Worm (Caenorhabditis elegans) whole organism, early embryonic: ENCODE measurements around the gene gln-5.

Experiments used
- B0310.2 ChIP-seq: sonication (generic microtip); optimal IDR thresholded peaks from 2 replicates; lab custom pipeline; 2016; ENCODE audit warnings: mild to moderate bottlenecking, missing genetic modification characterization, missing compliant biosample characterization
- F13C5.2 ChIP-seq: sonication (generic microtip); optimal IDR thresholded peaks from 2 replicates; lab custom pipeline; 2017; ENCODE audit warnings: mild to moderate bottlenecking, missing genetic modification characterization, inconsistent platforms, missing compliant biosample characterization
- aly-1 ChIP-seq: sonication (generic microtip); optimal IDR thresholded peaks from 2 replicates; lab custom pipeline; 2016; ENCODE audit warnings: missing genetic modification characterization, missing compliant biosample characterization
- ama-1 ChIP-seq: fragments of 150-350 bp; optimal IDR thresholded peaks from 2 replicates; lab custom pipeline; 2014
- ceh-13 ChIP-seq: fragments of 200-800 bp; sonication (Bioruptor generic); optimal IDR thresholded peaks from 2 replicates; lab custom pipeline; 2018; ENCODE audit warnings: mild to moderate bottlenecking, missing genetic modification characterization, missing compliant biosample characterization
- ceh-36 ChIP-seq: sonication (generic microtip); optimal IDR thresholded peaks from 2 replicates; lab custom pipeline; 2016; ENCODE audit warnings: missing genetic modification characterization, inconsistent platforms, missing compliant biosample characterization
- ets-7 ChIP-seq: sonication (generic microtip); optimal IDR thresholded peaks from 2 replicates; lab custom pipeline; 2016; ENCODE audit warnings: missing genotype, missing genetic modification characterization, missing compliant biosample characterization
- flt-1 ChIP-seq: fragments of 200-800 bp; sonication (Bioruptor generic); IDR thresholded peaks from 2 replicates; pipeline ENCODE4 v1.3.6; 2022; ENCODE audit warnings: missing genetic modification characterization, missing compliant biosample characterization
- hmbx-1 ChIP-seq: sonication (generic microtip); optimal IDR thresholded peaks from 2 replicates; lab custom pipeline; 2016; ENCODE audit warnings: mild to moderate bottlenecking, missing genetic modification characterization, missing compliant biosample characterization
- hmg-4 ChIP-seq: fragments of 200-800 bp; sonication (Bioruptor generic); optimal IDR thresholded peaks from 2 replicates; lab custom pipeline; 2018; ENCODE audit warnings: mild to moderate bottlenecking, missing genetic modification characterization, missing compliant biosample characterization
- hnd-1 ChIP-seq: sonication (generic microtip); optimal IDR thresholded peaks from 2 replicates; lab custom pipeline; 2016; ENCODE audit warnings: missing genetic modification characterization, missing compliant biosample characterization
- pes-1 ChIP-seq: fragments of 200-800 bp; sonication (Bioruptor generic); IDR thresholded peaks from 2 replicates; pipeline ENCODE4 v1.3.6; 2022; ENCODE audit warnings: missing genetic modification reagents, missing genetic modification characterization, missing compliant biosample characterization
- scrt-1 ChIP-seq: fragments of 200-800 bp; sonication (Bioruptor generic); IDR thresholded peaks from 2 replicates; pipeline ENCODE4 v1.3.6; 2022; ENCODE audit warnings: missing genetic modification characterization, missing compliant biosample characterization
- sea-1 ChIP-seq: fragments of 200-800 bp; sonication (Bioruptor generic); conservative IDR thresholded peaks from 2 replicates; pipeline ENCODE4 v1.3.6; 2022; ENCODE audit warnings: missing genetic modification characterization, missing compliant biosample characterization
- tbx-11 ChIP-seq: fragments of 200-800 bp; sonication (Bioruptor generic); IDR thresholded peaks from 2 replicates; pipeline ENCODE4 v1.3.6; 2022; ENCODE audit warnings: missing genetic modification characterization, missing compliant biosample characterization
- tbx-37 ChIP-seq: fragments of 200-800 bp; sonication (Bioruptor generic); conservative IDR thresholded peaks from 2 replicates; pipeline ENCODE4 v1.3.6; 2022; ENCODE audit warnings: missing genetic modification reagents, missing genetic modification characterization, missing compliant biosample characterization
- tra-4 ChIP-seq: sonication (generic microtip); optimal IDR thresholded peaks from 2 replicates; lab custom pipeline; 2017; ENCODE audit warnings: missing genetic modification characterization, missing compliant biosample characterization

The gln-5 gene

DNA sequence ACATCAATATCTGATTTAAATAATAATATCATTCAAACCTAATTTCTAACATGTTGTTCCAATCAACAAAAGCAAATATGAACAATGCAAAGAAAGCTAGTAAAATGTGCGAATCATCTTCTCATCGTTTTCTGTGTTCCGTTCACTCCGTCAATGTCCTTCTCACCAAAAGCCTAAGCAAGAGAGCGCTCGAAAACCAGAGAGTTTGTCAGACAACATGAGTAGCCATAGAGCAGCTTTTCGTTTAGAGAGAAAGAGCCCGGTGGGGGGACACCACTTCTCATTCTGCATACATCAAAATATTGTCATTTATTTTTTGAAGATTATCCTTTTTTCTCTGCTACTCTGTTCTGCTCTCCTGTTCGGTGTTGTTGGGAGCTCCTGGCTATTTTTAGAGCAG lies 20.2 kb upstream of the gln-5 start:
- no peak for TF ChIP-seq F13C5.2 (tag; lab: Kevin White, UChicago)
- no peak for TF ChIP-seq tra-4 (tag; lab: Kevin White, UChicago)
- TF ChIP-seq scrt-1 (GFP tag; lab: Robert Waterston, UW), result no peak
- no peak for TF ChIP-seq hnd-1
- TF ChIP-seq sea-1 (GFP tag; lab: Robert Waterston, UW), result no peak
- TF ChIP-seq hmbx-1, result no peak
- TF ChIP-seq ets-7 (tag; lab: Kevin White, UChicago), result no peak
- TF ChIP-seq hmg-4 (GFP tag; lab: Kevin White, UChicago), result no peak
- no peak for TF ChIP-seq pes-1 (GFP tag; lab: Robert Waterston, UW)
- no peak for TF ChIP-seq B0310.2 (tag; lab: Kevin White, UChicago)

DNA sequence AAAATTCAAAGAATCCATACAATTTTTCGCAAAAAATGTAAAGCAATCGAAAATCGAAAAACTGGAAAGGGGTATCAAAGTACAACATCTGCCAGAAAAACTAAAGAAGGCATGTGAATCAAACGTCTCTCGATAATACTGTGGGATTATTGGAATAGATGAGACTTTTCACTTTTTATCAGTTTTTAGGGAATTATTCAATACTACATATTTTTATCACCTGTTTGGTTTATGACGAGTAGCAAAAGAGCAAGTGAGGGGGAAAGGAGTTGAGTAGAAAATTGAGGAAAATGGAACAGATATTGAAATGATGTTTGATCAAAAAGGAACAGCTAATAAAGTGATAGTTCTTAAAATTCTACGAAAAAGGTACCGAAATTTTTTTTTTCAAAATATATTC lies 19.6 kb upstream of the gln-5 start:
- TF ChIP-seq pes-1 (GFP tag; lab: Robert Waterston, UW), result no peak
- no peak for TF ChIP-seq tra-4 (tag; lab: Kevin White, UChicago)
- no peak for TF ChIP-seq ceh-13 (GFP tag; lab: Kevin White, UChicago)
- no peak for TF ChIP-seq aly-1
- no peak for TF ChIP-seq B0310.2 (tag; lab: Kevin White, UChicago)
- no peak for TF ChIP-seq flt-1 (GFP tag; lab: Robert Waterston, UW)
- no peak for TF ChIP-seq scrt-1 (GFP tag; lab: Robert Waterston, UW)
- no peak for TF ChIP-seq ama-1 (lab: Kevin White, UChicago)
- TF ChIP-seq hmbx-1, result no peak
- TF ChIP-seq tbx-37 (GFP tag; lab: Robert Waterston, UW), result no peak
- TF ChIP-seq ets-7 (tag; lab: Kevin White, UChicago), result no peak

DNA sequence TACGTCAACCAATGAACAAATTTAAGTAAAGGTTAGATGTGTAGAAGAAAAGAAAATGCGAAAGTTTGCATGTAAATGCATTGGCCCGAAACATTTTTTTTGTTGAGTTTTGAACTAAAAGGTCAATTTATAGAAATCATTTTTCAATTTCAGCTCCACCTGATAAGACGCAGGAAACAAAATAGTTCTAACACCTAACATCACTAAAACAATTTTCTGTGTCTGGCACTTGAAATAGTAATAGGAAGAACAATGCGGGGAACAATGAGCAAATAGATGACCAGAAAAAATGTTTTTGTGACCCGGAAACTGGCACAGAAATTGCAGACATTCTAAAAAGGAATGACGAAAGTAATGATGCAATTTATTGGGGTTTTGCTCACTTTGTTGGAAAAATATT lies 18.9 kb upstream of the gln-5 start:
- TF ChIP-seq hmg-4 (GFP tag; lab: Kevin White, UChicago) (no peak), hnd-1 (no peak), flt-1 (GFP tag; lab: Robert Waterston, UW) (no peak), aly-1 (no peak), tbx-37 (GFP tag; lab: Robert Waterston, UW) (no peak), ceh-36 (tag; lab: Kevin White, UChicago) (no peak), tra-4 (tag; lab: Kevin White, UChicago) (no peak), ceh-13 (GFP tag; lab: Kevin White, UChicago) (no peak), F13C5.2 (tag; lab: Kevin White, UChicago) (no peak), B0310.2 (tag; lab: Kevin White, UChicago) (no peak), ama-1 (lab: Kevin White, UChicago) (no peak), scrt-1 (GFP tag; lab: Robert Waterston, UW) (no peak), tbx-11 (no peak), sea-1 (GFP tag; lab: Robert Waterston, UW) (no peak), ets-7 (tag; lab: Kevin White, UChicago) (no peak), hmbx-1 (no peak)

DNA sequence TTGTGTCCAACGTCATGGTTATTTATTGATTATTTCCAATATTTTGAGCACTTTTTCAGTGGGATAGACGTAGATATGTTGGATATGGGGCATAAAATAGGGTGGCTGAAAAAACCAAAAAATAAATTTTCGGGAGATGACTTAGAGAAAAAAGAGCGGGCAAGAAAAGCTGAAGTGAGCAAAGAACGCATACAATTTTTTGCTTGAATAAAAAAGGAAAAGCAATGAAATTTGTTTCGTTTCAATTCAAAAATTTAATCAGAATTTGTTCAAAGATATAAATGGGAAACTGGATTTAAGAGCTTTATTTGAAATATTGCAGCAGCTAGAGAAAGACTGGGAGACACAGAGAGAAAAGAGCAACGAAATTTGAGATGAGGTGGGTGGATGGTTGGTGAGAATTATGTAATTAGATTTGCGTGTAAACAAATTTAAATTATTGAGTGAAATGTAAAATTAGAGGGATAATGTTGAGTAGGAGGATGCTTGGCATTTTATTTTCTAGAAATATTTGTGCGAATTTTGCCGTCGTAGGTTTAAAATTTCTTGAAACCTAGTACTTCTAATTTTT lies 18.3 kb upstream of the gln-5 start, which contains the start of the genes T28F3.11 and slc-17.4:
Gene T28F3.11 (minus strand): TSS at position 51 of the 571 bp plus-strand sequence.
Gene slc-17.4 (minus strand): TSS at position 105 of the 571 bp plus-strand sequence.
- TF ChIP-seq pes-1 (GFP tag; lab: Robert Waterston, UW) (no peak), tbx-11 (no peak), ets-7 (tag; lab: Kevin White, UChicago) (no peak), F13C5.2 (tag; lab: Kevin White, UChicago) (no peak), sea-1 (GFP tag; lab: Robert Waterston, UW) (no peak), scrt-1 (GFP tag; lab: Robert Waterston, UW) (no peak), aly-1 (no peak), hmg-4 (GFP tag; lab: Kevin White, UChicago) (no peak), hmbx-1 (no peak), ceh-13 (GFP tag; lab: Kevin White, UChicago) (no peak), ama-1 (lab: Kevin White, UChicago) (no peak), B0310.2 (tag; lab: Kevin White, UChicago) (no peak), ceh-36 (tag; lab: Kevin White, UChicago) (no peak), flt-1 (GFP tag; lab: Robert Waterston, UW) (no peak), tra-4 (tag; lab: Kevin White, UChicago) (no peak), hnd-1 (no peak)

DNA sequence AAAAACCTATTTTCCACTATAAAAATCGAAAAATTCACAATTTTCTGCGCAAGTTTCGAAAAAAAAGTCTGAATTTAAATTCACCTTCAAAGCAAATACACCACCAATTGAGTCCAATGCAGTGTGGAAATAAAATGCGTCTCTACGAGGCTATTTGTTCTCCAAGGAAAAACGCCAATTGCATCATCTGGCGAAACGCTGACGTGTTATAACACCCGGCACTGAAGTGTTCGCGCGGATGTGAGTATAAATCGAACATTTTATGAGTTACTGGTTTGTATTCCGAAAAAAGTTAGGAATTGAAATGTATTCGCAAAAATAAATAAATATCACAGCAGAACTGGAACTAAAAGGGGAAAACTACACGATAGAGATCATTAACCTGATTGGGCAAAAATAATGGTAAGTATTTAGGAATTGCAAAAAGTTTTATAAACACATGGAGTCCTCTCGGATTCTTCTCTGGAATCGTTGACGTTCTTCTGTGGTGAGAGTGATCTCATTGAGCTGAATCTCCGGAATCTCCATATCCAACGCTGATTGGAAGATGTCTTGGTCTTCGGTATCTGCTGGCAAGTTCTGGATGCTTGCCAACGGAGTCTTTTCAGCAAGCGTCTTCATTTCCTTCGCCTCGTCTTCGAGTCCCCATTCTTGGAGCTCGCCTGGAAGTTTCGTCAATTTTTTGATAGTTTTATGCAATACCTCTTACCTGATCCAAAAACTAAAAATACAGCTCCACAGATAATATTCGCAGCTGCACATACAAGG lies 14.6 kb upstream of the gln-5 start, which contains the start of gene zipt-7.1:
Gene zipt-7.1 (minus strand): TSS at position 232 of the 768 bp plus-strand sequence.
- TF ChIP-seq hmbx-1, result no peak
- no peak for TF ChIP-seq tbx-11
- no peak for TF ChIP-seq B0310.2 (tag; lab: Kevin White, UChicago)
- TF ChIP-seq tbx-37 (GFP tag; lab: Robert Waterston, UW), result no peak
- TF ChIP-seq sea-1 (GFP tag; lab: Robert Waterston, UW), result no peak
- TF ChIP-seq ceh-13 (GFP tag; lab: Kevin White, UChicago), result no peak
- TF ChIP-seq tra-4 (tag; lab: Kevin White, UChicago), result no peak

DNA sequence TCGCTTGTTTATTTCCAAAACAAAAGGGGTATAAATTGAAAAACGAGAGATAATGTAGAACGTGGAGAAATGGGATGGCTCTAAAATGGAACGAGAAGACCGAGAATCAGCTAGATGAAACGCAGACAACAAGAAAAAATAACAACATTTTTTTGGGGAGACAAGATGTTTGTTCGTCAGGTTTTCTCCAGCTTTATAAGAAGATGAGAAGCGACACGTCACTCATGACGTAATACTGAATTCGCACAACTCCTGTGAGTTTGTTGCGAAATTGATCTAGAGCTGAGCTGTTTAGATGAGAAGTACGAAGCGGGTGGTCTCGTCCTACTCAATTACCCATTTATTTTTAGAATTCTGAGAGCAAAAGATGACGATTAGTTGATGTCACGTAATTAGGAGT lies 11.8 kb upstream of the gln-5 start:
- TF ChIP-seq flt-1 (GFP tag; lab: Robert Waterston, UW), result no peak
- no peak for TF ChIP-seq tbx-11
- no peak for TF ChIP-seq ama-1 (lab: Kevin White, UChicago)
- TF ChIP-seq tbx-37 (GFP tag; lab: Robert Waterston, UW), result no peak
- TF ChIP-seq F13C5.2 (tag; lab: Kevin White, UChicago), result no peak

DNA sequence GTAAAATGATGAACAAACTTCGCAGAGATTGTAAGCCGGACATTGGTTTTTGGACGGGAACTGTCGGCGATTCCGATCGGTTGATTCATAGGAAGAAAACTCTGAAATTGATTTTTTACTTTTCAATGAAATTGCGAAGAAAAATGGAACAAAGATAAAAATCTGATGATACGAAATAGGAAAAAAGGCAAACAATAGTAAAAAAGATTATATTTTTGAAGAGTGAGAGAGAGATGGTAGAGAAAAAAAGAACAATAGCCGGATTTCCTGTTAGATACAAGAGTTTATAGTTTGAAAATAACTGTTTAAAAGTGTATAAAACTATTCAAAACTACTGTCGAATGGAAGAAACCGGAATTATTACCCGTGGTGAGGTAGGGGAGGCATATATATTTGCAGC lies 10.6 kb upstream of the gln-5 start, which contains the start of gene nra-1:
Gene nra-1 (minus strand): TSS at position 101 of the 400 bp plus-strand sequence.
- TF ChIP-seq hnd-1, result no peak
- no peak for TF ChIP-seq tra-4 (tag; lab: Kevin White, UChicago)
- no peak for TF ChIP-seq F13C5.2 (tag; lab: Kevin White, UChicago)
- no peak for TF ChIP-seq ama-1 (lab: Kevin White, UChicago)
- no peak for TF ChIP-seq ceh-13 (GFP tag; lab: Kevin White, UChicago)
- no peak for TF ChIP-seq ceh-36 (tag; lab: Kevin White, UChicago)
- no peak for TF ChIP-seq hmbx-1
- no peak for TF ChIP-seq hmg-4 (GFP tag; lab: Kevin White, UChicago)
- no peak for TF ChIP-seq scrt-1 (GFP tag; lab: Robert Waterston, UW)
- no peak for TF ChIP-seq tbx-37 (GFP tag; lab: Robert Waterston, UW)
- TF ChIP-seq aly-1, result no peak
- no peak for TF ChIP-seq pes-1 (GFP tag; lab: Robert Waterston, UW)
- TF ChIP-seq tbx-11, result no peak
- no peak for TF ChIP-seq flt-1 (GFP tag; lab: Robert Waterston, UW)
- no peak for TF ChIP-seq ets-7 (tag; lab: Kevin White, UChicago)
- no peak for TF ChIP-seq sea-1 (GFP tag; lab: Robert Waterston, UW)
- no peak for TF ChIP-seq B0310.2 (tag; lab: Kevin White, UChicago)
